Worm (Caenorhabditis elegans) whole organism, mixed stage, embryonic: ENCODE measurements around the gene F49C5.9.

Source experiments
- bed-3 ChIP-seq: fragments of 200-800 bp; sonication (Bioruptor generic); optimal IDR thresholded peaks from 3 replicates; lab custom pipeline; 2018; ENCODE audit warnings: mild to moderate bottlenecking, missing genetic modification characterization, moderate library complexity, missing compliant biosample characterization
- blmp-1 ChIP-seq: fragments of 150-350 bp; optimal IDR thresholded peaks from 2 replicates; lab custom pipeline; 2014; ENCODE audit warnings: missing biosample characterization, missing genetic modification characterization
- ceh-39 ChIP-seq: fragments of 150-350 bp; optimal IDR thresholded peaks from 2 replicates; lab custom pipeline; 2014; ENCODE audit warnings: missing biosample characterization, missing genetic modification characterization
- ceh-43 ChIP-seq: fragments of 200-800 bp; sonication (Bioruptor generic); optimal IDR thresholded peaks from 2 replicates; lab custom pipeline; 2018; ENCODE audit warnings: mild to moderate bottlenecking, missing genetic modification characterization, moderate library complexity, missing compliant biosample characterization
- ceh-83 ChIP-seq: fragments of 200-800 bp; sonication (Bioruptor generic); optimal IDR thresholded peaks from 2 replicates; lab custom pipeline; 2018; ENCODE audit warnings: mild to moderate bottlenecking, missing genetic modification characterization, missing compliant biosample characterization
- ces-1 ChIP-seq: fragments of 150-350 bp; optimal IDR thresholded peaks from 2 replicates; lab custom pipeline; 2014; ENCODE audit warnings: missing biosample characterization, missing genetic modification reagents, missing genetic modification characterization
- cnd-1 ChIP-seq: fragments of 200-800 bp; sonication (Bioruptor generic); optimal IDR thresholded peaks from 2 replicates; lab custom pipeline; 2018; ENCODE audit warnings: mild to moderate bottlenecking, missing genetic modification characterization, missing compliant biosample characterization
- elt-1 ChIP-seq: sonication (generic microtip); optimal IDR thresholded peaks from 2 replicates; lab custom pipeline; 2017; ENCODE audit warnings: missing genetic modification characterization, mild to moderate bottlenecking, missing compliant biosample characterization, antibody characterized with exemption, moderate library complexity, borderline replicate concordance; ENCODE audit not compliant: insufficient read depth
- elt-3 ChIP-seq: fragments of 150-350 bp; optimal IDR thresholded peaks from 2 replicates; lab custom pipeline; 2014; ENCODE audit warnings: missing biosample characterization, missing genetic modification characterization
- flh-1 ChIP-seq: fragments of 200-800 bp; sonication (Bioruptor generic); optimal IDR thresholded peaks from 2 replicates; lab custom pipeline; 2018; ENCODE audit warnings: mild to moderate bottlenecking, missing genetic modification characterization, moderate library complexity, missing compliant biosample characterization
- ham-2 ChIP-seq: fragments of 200-800 bp; sonication (Bioruptor generic); optimal IDR thresholded peaks from 2 replicates; lab custom pipeline; 2018; ENCODE audit warnings: mild to moderate bottlenecking, missing genetic modification characterization, missing compliant biosample characterization
- hlh-1 ChIP-seq: fragments of 150-350 bp; optimal IDR thresholded peaks from 2 replicates; lab custom pipeline; 2014; ENCODE audit warnings: missing biosample characterization, missing genetic modification reagents, missing genetic modification characterization
- lin-13 ChIP-seq: fragments of 150-350 bp; optimal IDR thresholded peaks from 2 replicates; lab custom pipeline; 2014; ENCODE audit warnings: missing biosample characterization, missing genetic modification characterization
- lin-32 ChIP-seq: fragments of 200-800 bp; sonication (Bioruptor generic); optimal IDR thresholded peaks from 2 replicates; lab custom pipeline; 2018; ENCODE audit warnings: mild to moderate bottlenecking, missing genetic modification characterization, missing compliant biosample characterization
- lsy-2 ChIP-seq: fragments of 150-350 bp; optimal IDR thresholded peaks from 2 replicates; lab custom pipeline; 2014; ENCODE audit warnings: missing biosample characterization, missing genetic modification characterization
- mab-5 ChIP-seq: fragments of 150-350 bp; optimal IDR thresholded peaks from 2 replicates; lab custom pipeline; 2014; ENCODE audit warnings: missing biosample characterization, missing genetic modification characterization
- mep-1 ChIP-seq: fragments of 150-350 bp; optimal IDR thresholded peaks from 2 replicates; lab custom pipeline; 2017; ENCODE audit warnings: missing biosample characterization, missing genetic modification reagents, missing genetic modification characterization, inconsistent platforms
- mls-2 ChIP-seq: sonication (generic microtip); optimal IDR thresholded peaks from 2 replicates; lab custom pipeline; 2016; ENCODE audit warnings: mild to moderate bottlenecking, missing genetic modification characterization, moderate library complexity, missing compliant biosample characterization
- nhr-12 ChIP-seq: fragments of 150-350 bp; optimal IDR thresholded peaks from 2 replicates; lab custom pipeline; 2014; ENCODE audit warnings: missing biosample characterization, missing genetic modification characterization
- nhr-2 ChIP-seq: fragments of 150-350 bp; optimal IDR thresholded peaks from 2 replicates; lab custom pipeline; 2014; ENCODE audit warnings: missing biosample characterization, missing genetic modification characterization
- nhr-237 ChIP-seq: fragments of 150-350 bp; optimal IDR thresholded peaks from 2 replicates; lab custom pipeline; 2014; ENCODE audit warnings: missing biosample characterization, missing genetic modification characterization
- nhr-28 ChIP-seq: fragments of 150-350 bp; optimal IDR thresholded peaks from 2 replicates; lab custom pipeline; 2014; ENCODE audit warnings: missing biosample characterization, missing genetic modification characterization
- nhr-76 ChIP-seq: sonication (generic microtip); optimal IDR thresholded peaks from 2 replicates; lab custom pipeline; 2017; ENCODE audit warnings: missing biosample characterization, missing genetic modification characterization
- pha-4 ChIP-seq: fragments of 150-350 bp; optimal IDR thresholded peaks from 2 replicates; lab custom pipeline; 2018; ENCODE audit warnings: missing biosample characterization, missing genetic modification reagents, missing genetic modification characterization
- sem-2 ChIP-seq: fragments of 200-800 bp; sonication (Bioruptor generic); optimal IDR thresholded peaks from 2 replicates; lab custom pipeline; 2018; ENCODE audit warnings: mild to moderate bottlenecking, missing genetic modification characterization, missing compliant biosample characterization
- snpc-4 ChIP-seq: fragments of 150-350 bp; optimal IDR thresholded peaks from 2 replicates; lab custom pipeline; 2014; ENCODE audit warnings: missing biosample characterization, missing genetic modification characterization
- sptf-1 ChIP-seq: sonication (generic microtip); optimal IDR thresholded peaks from 2 replicates; lab custom pipeline; 2017; ENCODE audit warnings: mild to moderate bottlenecking, missing genetic modification characterization, moderate library complexity, missing compliant biosample characterization
- tbx-8 ChIP-seq: fragments of 200-800 bp; sonication (Bioruptor generic); optimal IDR thresholded peaks from 2 replicates; lab custom pipeline; 2018; ENCODE audit warnings: mild to moderate bottlenecking, missing genetic modification characterization, moderate library complexity, missing compliant biosample characterization
- unc-39 ChIP-seq: fragments of 150-350 bp; optimal IDR thresholded peaks from 2 replicates; lab custom pipeline; 2014; ENCODE audit warnings: missing biosample characterization, missing genetic modification characterization
- unc-62 ChIP-seq: fragments of 150-350 bp; optimal IDR thresholded peaks from 2 replicates; lab custom pipeline; 2014; ENCODE audit warnings: missing biosample characterization, missing genetic modification reagents, missing genetic modification characterization
- zip-8 ChIP-seq: fragments of 150-350 bp; optimal IDR thresholded peaks from 2 replicates; lab custom pipeline; 2014; ENCODE audit warnings: missing biosample characterization, missing genetic modification characterization
- ztf-11 ChIP-seq: fragments of 150-350 bp; optimal IDR thresholded peaks from 2 replicates; lab custom pipeline; 2014; ENCODE audit warnings: missing biosample characterization, missing genetic modification characterization

F49C5.9 gene

DNA sequence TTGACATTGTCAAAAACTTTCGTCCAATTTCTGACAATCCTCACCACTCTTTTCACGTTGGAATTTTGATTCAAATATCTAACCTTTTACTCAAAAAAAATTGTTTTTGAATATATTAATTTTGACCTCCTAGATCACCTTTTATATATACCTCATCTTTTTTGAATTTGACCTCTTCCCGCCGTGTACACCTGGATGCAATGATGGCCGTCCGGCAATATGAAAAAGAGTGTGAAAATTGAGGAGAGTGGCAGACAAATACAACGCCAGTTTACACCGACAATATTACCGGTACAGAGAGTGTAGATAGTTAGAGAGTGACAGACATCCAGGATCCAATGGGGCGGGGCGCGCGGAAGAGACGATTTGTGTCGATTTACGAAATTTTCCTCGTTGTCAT, 24.8 kb downstream of the F49C5.9 start, which contains the start of gene ceh-99:
Gene ceh-99 (plus strand): TSS at position 366 of the 400 bp plus-strand sequence.
- no peak for TF ChIP-seq sem-2 (GFP tag; lab: Kevin White, UChicago)
- TF ChIP-seq mls-2 (tag; lab: Kevin White, UChicago) = no peak
- no peak for TF ChIP-seq nhr-12
- no peak for TF ChIP-seq sptf-1 (tag; lab: Kevin White, UChicago)
- TF ChIP-seq lin-32 (GFP tag; lab: Kevin White, UChicago) = no peak
- TF ChIP-seq unc-39 = no peak
- no peak for TF ChIP-seq tbx-8 (GFP tag; lab: Kevin White, UChicago)
- TF ChIP-seq lin-13 (tag; lab: Kevin White, UChicago) = no peak
- no peak for TF ChIP-seq elt-1 (tag; lab: Kevin White, UChicago)
- TF ChIP-seq ceh-83 (GFP tag; lab: Kevin White, UChicago) = no peak

DNA sequence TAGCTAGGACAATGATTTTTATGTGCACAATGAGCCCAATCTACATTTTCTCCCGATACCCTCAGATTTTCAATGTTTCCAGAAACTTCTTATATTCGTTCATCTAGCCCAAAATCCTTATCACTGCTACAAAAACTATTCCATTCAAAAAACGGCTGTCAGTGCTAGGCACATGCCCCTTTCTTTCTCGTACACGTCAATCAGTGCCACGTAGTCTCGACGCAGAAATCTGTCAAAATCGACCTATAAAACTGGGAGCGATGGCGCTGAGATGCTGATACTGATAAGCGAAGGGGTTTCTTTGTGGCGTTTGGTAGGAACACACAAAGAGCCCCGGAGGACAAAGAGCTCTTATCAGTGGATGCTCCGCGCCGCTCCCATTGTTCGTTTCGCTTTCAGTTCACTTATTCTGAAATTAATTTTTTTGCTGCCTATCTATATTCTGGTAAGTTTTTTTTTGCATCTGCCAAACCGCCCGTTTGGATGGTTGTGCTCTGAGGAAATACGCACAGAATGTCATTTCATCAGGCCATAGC, 25.6 kb downstream of the F49C5.9 start, which contains the start of gene srh-70:
Gene srh-70 (minus strand): TSS at position 51 of the 536 bp plus-strand sequence.
- TF ChIP-seq zip-8 (tag; lab: Kevin White, UChicago) (no peak), nhr-12 (no peak), sptf-1 (tag; lab: Kevin White, UChicago) (no peak), ceh-39 (no peak), mab-5 (no peak), snpc-4 (tag; lab: Kevin White, UChicago) (no peak), pha-4 (no peak), lin-32 (GFP tag; lab: Kevin White, UChicago) (no peak), hlh-1 (tag; lab: Kevin White, UChicago) (no peak), flh-1 (GFP tag; lab: Kevin White, UChicago) (no peak), ceh-83 (GFP tag; lab: Kevin White, UChicago) (no peak), ham-2 (no peak), unc-39 (no peak), lin-13 (tag; lab: Kevin White, UChicago) (no peak), nhr-2 (no peak), unc-62 (GFP tag; lab: Kevin White, UChicago) (no peak), ceh-43 (GFP tag; lab: Kevin White, UChicago) (no peak), blmp-1 (tag; lab: Kevin White, UChicago) (no peak), elt-1 (tag; lab: Kevin White, UChicago) (no peak), mep-1 (tag; lab: Kevin White, UChicago) (no peak)

DNA sequence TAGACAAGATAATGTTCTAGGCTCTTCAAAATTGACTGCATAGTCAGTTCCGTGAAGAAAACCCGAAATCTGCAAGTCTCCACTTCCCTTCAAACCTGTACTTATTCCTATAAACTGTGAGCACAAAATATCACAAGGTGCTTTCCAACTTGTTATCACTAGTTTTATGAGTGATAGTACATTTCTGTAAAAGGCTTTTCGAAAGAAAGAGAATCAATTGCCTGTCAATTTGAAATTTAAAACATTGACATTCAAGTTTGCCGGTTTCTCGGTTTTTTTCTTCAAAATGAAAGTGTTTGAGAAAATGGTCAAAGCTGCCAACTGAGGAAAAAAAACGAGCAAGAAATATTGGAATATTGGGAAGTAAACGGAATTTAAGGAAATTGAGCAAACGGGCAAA, 26.4 kb downstream of the F49C5.9 start:
- no peak for TF ChIP-seq nhr-2
- no peak for TF ChIP-seq ham-2
- TF ChIP-seq snpc-4 (tag; lab: Kevin White, UChicago) = no peak
- no peak for TF ChIP-seq nhr-28 (tag; lab: Kevin White, UChicago)
- no peak for TF ChIP-seq cnd-1 (tag; lab: Kevin White, UChicago)
- no peak for TF ChIP-seq pha-4
- TF ChIP-seq elt-1 (tag; lab: Kevin White, UChicago) = no peak
- TF ChIP-seq nhr-237 (tag; lab: Kevin White, UChicago) = no peak
- no peak for TF ChIP-seq sptf-1 (tag; lab: Kevin White, UChicago)
- TF ChIP-seq ces-1 (GFP tag; lab: Kevin White, UChicago) = no peak
- no peak for TF ChIP-seq ztf-11 (tag; lab: Kevin White, UChicago)
- TF ChIP-seq tbx-8 (GFP tag; lab: Kevin White, UChicago) = no peak
- TF ChIP-seq lsy-2 (tag; lab: Kevin White, UChicago) = no peak

DNA sequence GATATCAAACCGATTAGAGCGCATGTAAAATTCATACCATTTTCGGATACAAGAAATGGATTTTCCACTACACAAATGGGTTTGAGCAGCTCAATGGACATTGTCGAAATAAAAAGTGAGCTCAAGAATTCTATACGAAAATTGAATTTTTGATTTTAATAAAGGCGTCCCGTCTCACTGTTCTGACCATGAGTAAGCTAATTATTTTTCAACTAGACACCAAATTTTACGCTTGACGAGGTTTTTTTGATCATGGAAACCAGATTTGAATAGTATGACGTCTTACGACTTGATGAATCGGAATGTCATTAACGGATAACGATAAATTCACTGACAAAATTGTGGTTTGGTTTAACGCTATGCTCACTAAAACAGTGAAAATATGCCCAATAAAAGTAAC, 28.1 kb downstream of the F49C5.9 start, which contains the start of gene srh-61:
Gene srh-61 (minus strand): TSS at position 101 of the 400 bp plus-strand sequence.
- no peak for TF ChIP-seq nhr-28 (tag; lab: Kevin White, UChicago)
- no peak for TF ChIP-seq nhr-76 (tag; lab: Kevin White, UChicago)
- TF ChIP-seq blmp-1 (tag; lab: Kevin White, UChicago) = no peak
- no peak for TF ChIP-seq unc-39
- no peak for TF ChIP-seq mab-5
- no peak for TF ChIP-seq elt-3 (tag; lab: Kevin White, UChicago)
- TF ChIP-seq mep-1 (tag; lab: Kevin White, UChicago) = no peak
- TF ChIP-seq bed-3 (GFP tag; lab: Kevin White, UChicago) = no peak
